Fruit fly (Drosophila melanogaster) whole organism: ENCODE data around the gene CG7029.

Experiments
- CG8478 ChIP-seq: fragments of >200 bp; optimal IDR thresholded peaks from 2 replicates; lab custom pipeline; 2018; ENCODE audit warnings: inconsistent platforms
- Dll ChIP-seq: fragments of >200 bp; optimal IDR thresholded peaks from 2 replicates; lab custom pipeline; 2017
- EcR ChIP-seq, 2 experiments: fragments of >200 bp; optimal IDR thresholded peaks; 2 replicates each; lab custom pipeline; 2017; ENCODE audit warnings: missing biosample characterization in 2 of 2, missing genetic modification characterization in 2 of 2, missing genetic modification reagents in 2 of 2
- pan ChIP-seq: fragments of >200 bp; optimal IDR thresholded peaks from 2 replicates; lab custom pipeline; 2017
- psq ChIP-seq: fragments of >200 bp; optimal IDR thresholded peaks from 2 replicates; lab custom pipeline; 2017
- usp ChIP-seq: fragments of >200 bp; optimal IDR thresholded peaks from 2 replicates; lab custom pipeline; 2017; ENCODE audit warnings: missing biosample characterization, missing genetic modification characterization, mixed read lengths

CG7029 gene

DNA sequence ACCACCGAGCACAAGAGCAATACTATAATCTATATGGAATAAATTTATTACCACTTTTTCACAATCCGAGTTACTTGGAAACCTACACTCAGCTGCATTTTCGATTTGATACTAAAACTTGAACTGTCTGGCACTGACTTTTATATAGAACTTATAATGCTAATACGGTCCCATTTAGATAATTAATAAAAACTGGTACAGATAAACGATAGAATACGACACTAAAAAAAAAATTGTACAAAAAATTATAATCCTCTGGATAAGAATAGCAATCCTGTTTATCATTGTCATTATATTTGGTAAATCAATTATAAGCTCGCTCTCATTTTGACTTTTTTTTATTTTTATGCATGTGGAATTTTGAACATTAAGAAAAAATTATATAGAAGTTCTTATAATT lies 19.5 kb downstream of the CG7029 start, which contains the start of gene CG43093:
Gene CG43093 (minus strand): TSS at position 101 of the 400 bp plus-strand sequence.
- TF ChIP-seq CG8478 (lab: Kevin White, UChicago) (no peak), psq (no peak), EcR (GFP tag; optimal IDR thresholded peaks at IDR 0.05; lab: Kevin White, UChicago) (no peak), pan (no peak), Dll (lab: Kevin White, UChicago) (no peak), usp (GFP tag; lab: Kevin White, UChicago) (no peak)

- no peak for TF ChIP-seq Dll (lab: Kevin White, UChicago)
- no peak for TF ChIP-seq EcR (GFP tag; optimal IDR thresholded peaks at IDR 0.05; lab: Kevin White, UChicago)
- no peak for TF ChIP-seq usp (GFP tag; lab: Kevin White, UChicago)
- TF ChIP-seq pan, result no peak
- no peak for TF ChIP-seq CG8478 (lab: Kevin White, UChicago)
- TF ChIP-seq psq, result no peak
These were observed 20.2 kb downstream of the CG7029 start, which contains the start of gene CG43094 for dm6 chr3R:22770887-22771286. TSS of gene CG43094 (minus strand) at chr3R:22770987.

dm6 chr3R:22771670-22772069 lies 21.0 kb downstream of the CG7029 start, which contains the start of gene CG43095:
TSS of gene CG43095 (minus strand) at chr3R:22771770.
- no peak for TF ChIP-seq pan
- TF ChIP-seq psq, result no peak

DNA sequence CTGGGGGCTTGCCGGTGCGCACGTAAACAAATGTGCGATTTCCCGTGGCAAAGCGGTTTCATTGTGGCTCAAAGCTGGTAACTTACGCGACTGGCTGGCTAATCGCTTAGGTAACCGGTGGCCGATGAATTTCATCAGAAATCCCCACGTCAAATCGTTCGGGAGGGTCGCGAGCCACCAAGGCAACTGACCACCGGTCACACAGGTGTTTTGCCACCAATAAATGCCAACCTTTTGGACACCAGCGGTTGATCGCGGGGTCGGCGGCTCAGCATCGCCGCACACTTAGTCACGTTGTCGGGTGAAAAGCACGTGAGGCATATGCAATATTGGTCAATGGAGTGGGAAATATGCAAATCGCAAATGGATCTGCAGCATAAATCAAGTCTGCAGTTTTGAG lies 25.8 kb downstream of the CG7029 start:
- no peak for TF ChIP-seq CG8478 (lab: Kevin White, UChicago)
- TF ChIP-seq pan, result no peak
- TF ChIP-seq EcR (GFP tag; optimal IDR thresholded peaks at IDR 0.05; lab: Kevin White, UChicago), result no peak
- no peak for TF ChIP-seq Dll (lab: Kevin White, UChicago)

DNA sequence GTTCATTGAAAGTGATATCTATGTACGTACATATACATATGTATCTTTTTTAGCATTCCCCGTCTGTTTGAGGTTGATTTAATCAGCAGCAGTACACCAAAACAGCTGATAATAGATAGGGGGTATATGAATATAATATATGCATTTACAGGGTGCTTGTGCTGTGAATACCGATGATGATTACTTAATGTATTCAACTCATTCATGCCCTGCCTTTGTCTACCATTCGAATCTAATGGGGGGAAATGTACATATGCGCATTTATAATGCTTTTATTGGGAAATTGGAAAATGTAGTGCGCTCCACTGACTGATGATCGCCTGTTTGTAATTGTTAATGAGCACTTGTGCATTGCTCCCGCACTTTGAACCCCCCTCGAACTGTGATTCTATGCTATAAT lies 29.4 kb downstream of the CG7029 start:
- TF ChIP-seq EcR (GFP tag; optimal IDR thresholded peaks at IDR 0.05; lab: Kevin White, UChicago) (no peak), usp (GFP tag; lab: Kevin White, UChicago) (no peak), Dll (lab: Kevin White, UChicago) (no peak), CG8478 (lab: Kevin White, UChicago) (no peak), psq (no peak), pan (no peak)

- TF ChIP-seq pan, result no peak
- no peak for TF ChIP-seq Dll (lab: Kevin White, UChicago)
- no peak for TF ChIP-seq EcR (GFP tag; optimal IDR thresholded peaks at IDR 0.05; lab: Kevin White, UChicago)
- TF ChIP-seq CG8478 (lab: Kevin White, UChicago), result no peak
- TF ChIP-seq psq, result no peak
- no peak for TF ChIP-seq usp (GFP tag; lab: Kevin White, UChicago)
These were observed 30.7 kb downstream of the CG7029 start for dm6 chr3R:22781412-22781811.

- TF ChIP-seq EcR (GFP tag; optimal IDR thresholded peaks at IDR 0.05; lab: Kevin White, UChicago) (no peak), CG8478 (lab: Kevin White, UChicago) (no peak), psq (no peak), pan (no peak), usp (GFP tag; lab: Kevin White, UChicago) (no peak), Dll (lab: Kevin White, UChicago) (no peak)
These were observed 34.1 kb downstream of the CG7029 start for dm6 chr3R:22784674-22785316.

DNA sequence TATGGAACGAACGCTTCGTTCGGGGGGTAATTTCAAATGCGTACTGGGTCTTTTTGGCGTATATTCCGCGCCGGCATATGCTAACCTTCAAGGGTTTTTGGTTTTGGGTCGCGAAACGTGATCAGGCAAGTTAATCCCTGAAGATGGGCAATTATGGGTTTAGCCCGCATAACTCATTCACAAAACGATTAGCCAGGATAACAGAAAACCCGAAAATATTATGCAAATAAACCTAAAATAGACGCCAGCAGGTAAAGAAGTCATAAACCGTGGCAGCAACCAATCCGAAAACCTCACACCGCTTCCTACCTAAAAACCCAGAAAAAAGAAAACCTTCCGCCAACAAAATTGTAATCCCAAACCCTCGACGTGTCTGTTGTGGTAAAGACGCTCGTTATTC lies 38.4 kb downstream of the CG7029 start:
- TF ChIP-seq EcR (GFP tag; optimal IDR thresholded peaks at IDR 0.05; lab: Kevin White, UChicago) (no peak), usp (GFP tag; lab: Kevin White, UChicago) (no peak), Dll (lab: Kevin White, UChicago) (no peak), CG8478 (lab: Kevin White, UChicago) (no peak), pan (no peak), psq (no peak)

DNA sequence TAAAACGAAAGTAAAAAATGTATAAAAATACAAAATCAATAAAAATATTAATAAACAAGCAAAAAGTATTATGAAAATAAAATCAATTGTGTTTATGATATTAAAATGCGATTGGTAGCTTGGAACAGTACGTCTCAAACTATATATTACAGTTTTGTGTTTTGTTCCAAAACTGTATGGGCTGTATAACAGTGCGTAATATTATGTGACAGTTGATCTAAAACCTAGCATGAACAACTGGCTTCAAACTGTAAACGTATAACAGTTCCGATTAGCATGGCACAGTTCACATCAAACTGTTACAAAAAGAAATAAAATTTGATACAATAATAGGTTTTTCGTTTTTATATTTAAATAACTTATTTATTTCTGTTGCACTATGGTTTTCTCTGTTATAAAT lies 43.3 kb downstream of the CG7029 start:
- TF ChIP-seq CG8478 (lab: Kevin White, UChicago), result no peak
- no peak for TF ChIP-seq usp (GFP tag; lab: Kevin White, UChicago)
- no peak for TF ChIP-seq psq
- no peak for TF ChIP-seq EcR (GFP tag; optimal IDR thresholded peaks at IDR 0.05; lab: Kevin White, UChicago)
- no peak for TF ChIP-seq pan
- no peak for TF ChIP-seq Dll (lab: Kevin White, UChicago)

DNA sequence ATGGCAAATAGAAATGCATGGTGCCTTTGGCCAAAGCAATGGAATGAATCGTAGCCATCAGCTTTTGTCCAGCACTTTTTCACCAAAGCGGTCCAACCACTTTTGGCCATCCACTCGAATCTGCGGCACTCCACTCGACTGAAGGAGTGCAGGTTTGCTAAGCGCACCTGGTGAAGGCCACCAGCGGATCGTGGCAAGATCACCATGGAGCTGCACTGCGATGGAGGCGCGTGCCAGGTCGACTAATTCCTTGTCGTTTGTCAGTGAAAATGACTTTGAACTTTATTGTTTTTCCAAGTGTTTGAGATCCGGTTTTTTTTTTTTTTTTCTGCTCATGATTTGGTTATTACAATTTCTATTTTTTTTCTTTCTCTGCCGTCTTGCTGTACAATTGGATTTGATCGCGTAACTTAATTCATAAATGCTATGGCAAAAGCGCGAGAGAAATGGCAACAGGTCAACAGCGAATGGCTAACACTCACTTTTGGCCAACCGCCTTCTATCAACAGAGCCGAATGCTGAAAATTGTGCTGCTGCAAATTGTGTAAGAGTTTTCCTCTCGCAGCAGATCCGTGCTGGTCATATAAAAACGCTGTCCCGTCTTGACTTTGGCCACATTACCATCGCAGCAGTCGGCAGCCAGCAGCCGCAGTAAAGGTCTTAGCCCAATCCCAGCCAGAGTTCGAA lies 53.1 kb downstream of the CG7029 start, which contains the start of gene CG7031:
Gene CG7031 (plus strand): TSS at position 637 of the 687 bp plus-strand sequence.
- TF ChIP-seq Dll (lab: Kevin White, UChicago) (no peak), pan (no peak), EcR (GFP tag; optimal IDR thresholded peaks at IDR 0.05; lab: Kevin White, UChicago) (no peak), CG8478 (lab: Kevin White, UChicago) (no peak), psq (no peak), usp (GFP tag; lab: Kevin White, UChicago) (no peak)

DNA sequence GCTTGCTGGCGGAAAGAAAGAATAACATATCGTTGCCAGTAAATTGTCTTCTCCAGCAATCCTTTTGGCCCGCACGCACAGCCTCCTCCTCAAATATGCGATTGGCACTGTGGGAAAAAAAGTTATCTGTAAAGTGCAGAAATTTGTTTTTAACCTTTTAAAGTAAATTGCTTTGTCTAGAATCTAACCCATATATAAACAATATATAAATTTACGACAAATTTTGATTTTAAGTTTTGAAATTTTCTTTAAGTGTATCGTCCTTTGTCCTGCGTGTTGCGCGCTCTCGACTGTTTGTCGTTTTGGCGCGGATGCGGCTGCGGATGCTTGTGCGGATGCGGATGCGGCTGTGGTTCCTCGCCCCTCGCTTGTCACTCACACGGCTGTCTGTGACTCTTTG lies 56.4 kb downstream of the CG7029 start:
- no peak for TF ChIP-seq EcR (GFP tag; optimal IDR thresholded peaks at IDR 0.05; lab: Kevin White, UChicago)
- no peak for TF ChIP-seq usp (GFP tag; lab: Kevin White, UChicago)
- no peak for TF ChIP-seq Dll (lab: Kevin White, UChicago)
- no peak for TF ChIP-seq CG8478 (lab: Kevin White, UChicago)
- TF ChIP-seq psq, result no peak
- no peak for TF ChIP-seq pan

dm6 chr3R:22810277-22810676 lies 59.6 kb downstream of the CG7029 start:
- no peak for TF ChIP-seq psq
- no peak for TF ChIP-seq EcR (GFP tag; optimal IDR thresholded peaks at IDR 0.05; lab: Kevin White, UChicago)
- no peak for TF ChIP-seq CG8478 (lab: Kevin White, UChicago)
- no peak for TF ChIP-seq usp (GFP tag; lab: Kevin White, UChicago)
- TF ChIP-seq pan, result no peak
- no peak for TF ChIP-seq Dll (lab: Kevin White, UChicago)
